Worm (Caenorhabditis elegans): Measurements from ENCODE around the gene nhr-79.

nhr-79 gene

DNA sequence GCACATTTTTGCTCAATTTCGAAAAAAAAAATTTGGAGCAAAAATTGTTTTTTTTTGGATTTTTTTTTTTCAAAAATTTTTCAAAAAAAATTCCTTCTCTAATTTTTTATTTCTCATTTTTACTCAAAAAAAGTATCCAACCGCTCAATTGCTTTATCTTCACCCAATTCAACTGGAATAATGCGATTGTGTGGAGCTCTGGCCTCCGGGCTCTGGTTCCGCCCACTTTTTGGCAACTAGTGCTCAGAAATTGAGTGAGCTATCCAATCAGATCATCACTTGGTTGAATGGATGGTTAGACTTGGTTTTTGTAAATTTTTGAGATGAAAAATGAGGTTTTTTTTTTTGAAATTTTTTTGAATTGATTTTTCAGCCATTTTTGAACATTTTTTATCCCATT lies 32.8 kb downstream of the nhr-79 start:
- TF ChIP-seq unc-62 (GFP tag; optimal IDR thresholded peaks at IDR 0.05 in 1 of 2), result no peak
- no peak for TF ChIP-seq unc-62 (tag; optimal IDR thresholded peaks at IDR 0.05)
- no peak for TF ChIP-seq cey-2 (tag; optimal IDR thresholded peaks at IDR 0.05; ENCODE audit: borderline replicate concordance, insufficient read depth)
- TF ChIP-seq dmd-6 (GFP tag; IDR thresholded peaks at IDR 0.05), result no peak
- TF ChIP-seq dpl-1 (GFP tag; optimal IDR thresholded peaks at IDR 0.05), result no peak
- TF ChIP-seq lin-39 (tag; optimal IDR thresholded peaks at IDR 0.05), result no peak
- no peak for TF ChIP-seq Y75B8A.6 (GFP tag; IDR thresholded peaks at IDR 0.05)
- TF ChIP-seq snpc-4 (tag; optimal IDR thresholded peaks at IDR 0.05), result no peak
- no peak for TF ChIP-seq aha-1 (tag)
- no peak for TF ChIP-seq lin-15B (tag; optimal IDR thresholded peaks at IDR 0.05)
- TF ChIP-seq arid-1 (GFP tag; conservative IDR thresholded peaks at IDR 0.05), result no peak
- no peak for TF ChIP-seq lsy-2 (tag; optimal IDR thresholded peaks at IDR 0.05)
- TF ChIP-seq duxl-1 (tag; optimal IDR thresholded peaks at IDR 0.05; ENCODE audit: poor library complexity), result no peak
- no peak for TF ChIP-seq ceh-32 (tag; optimal IDR thresholded peaks at IDR 0.05; ENCODE audit: poor library complexity)
- no peak for TF ChIP-seq T20F7.1 (GFP tag; optimal IDR thresholded peaks at IDR 0.05)
- TF ChIP-seq mdl-1 (tag; optimal IDR thresholded peaks at IDR 0.05), result no peak

- TF ChIP-seq lin-38 (GFP tag; IDR thresholded peaks at IDR 0.05) (peak; percentile 42; the same call in 1 of the 2 replicates), set-16 (GFP tag; IDR thresholded peaks at IDR 0.05) (0 out of 2 replicates have a peak, but pooled peaks have one; percentile 11), nhr-111 (GFP tag; optimal IDR thresholded peaks at IDR 0.05) (no peak), zfp-2 (tag; optimal IDR thresholded peaks at IDR 0.05) (no peak)
Observed at ce11 chrV:19177804-19178203, 33.9 kb downstream of the nhr-79 start.

DNA sequence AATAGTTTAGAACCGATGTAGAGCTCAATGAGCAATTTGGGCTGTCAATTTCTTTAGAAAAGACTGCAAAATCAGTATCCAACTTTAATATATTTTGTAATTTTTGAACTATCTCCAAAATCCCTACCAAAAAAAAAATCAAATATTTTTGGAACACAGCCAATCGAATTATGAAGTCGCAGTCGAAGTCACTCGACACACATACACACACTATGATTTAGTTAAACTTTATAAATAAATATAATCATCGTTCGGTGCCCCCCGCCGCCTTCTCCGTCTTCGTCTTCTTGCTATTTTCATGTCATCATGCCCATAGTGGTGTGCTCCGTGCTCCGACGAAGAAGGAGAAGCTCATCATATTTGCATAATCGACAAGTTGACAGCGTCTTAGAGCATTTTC lies 34.6 kb downstream of the nhr-79 start:
- TF ChIP-seq nhr-237 (tag; optimal IDR thresholded peaks at IDR 0.05) (no peak), lin-29 (GFP tag; IDR thresholded peaks at IDR 0.05) (no peak), lir-3 (tag; optimal IDR thresholded peaks at IDR 0.05) (no peak), dmd-9 (GFP tag; IDR thresholded peaks at IDR 0.05) (no peak), hif-1 (tag; optimal IDR thresholded peaks at IDR 0.05) (no peak), T26A8.4 (GFP tag; IDR thresholded peaks at IDR 0.05) (no peak)

- TF ChIP-seq fos-1 (tag; optimal IDR thresholded peaks at IDR 0.05) (no peak), unc-62 (GFP tag; optimal IDR thresholded peaks at IDR 0.05 in 1 of 2) (peak in 1 of 2 experiments; percentile 90), unc-62 (tag; optimal IDR thresholded peaks at IDR 0.05) (no peak)
Observed at ce11 chrV:19175714-19176113, 36.0 kb downstream of the nhr-79 start.

- TF ChIP-seq set-16 (GFP tag; IDR thresholded peaks at IDR 0.05) (0 out of 2 replicates have a peak, but pooled peaks have one; percentile 19), gei-8 (GFP tag; optimal IDR thresholded peaks at IDR 0.05) (no peak), nhr-28 (tag; optimal IDR thresholded peaks at IDR 0.05) (no peak)
Observed at ce11 chrV:19174626-19175025, 37.1 kb downstream of the nhr-79 start, which contains the start of gene hot-2. TSS of gene hot-2 (plus strand) at chrV:19174759.

- TF ChIP-seq dpl-1 (GFP tag; optimal IDR thresholded peaks at IDR 0.05) (no peak), dmd-6 (GFP tag; IDR thresholded peaks at IDR 0.05) (peak; percentile 95), tra-1 (GFP tag; IDR thresholded peaks at IDR 0.05) (peak; percentile 51; the same call in 1 of the 2 replicates), ama-1 (optimal IDR thresholded peaks at IDR 0.05) (no peak), Y105C5A.15 (GFP tag; IDR thresholded peaks at IDR 0.05) (no peak), lim-7 (GFP tag; IDR thresholded peaks at IDR 0.05) (no peak), nhr-111 (GFP tag; optimal IDR thresholded peaks at IDR 0.05) (no peak), mxl-3 (GFP tag; optimal IDR thresholded peaks at IDR 0.05) (no peak), Y75B8A.6 (GFP tag; IDR thresholded peaks at IDR 0.05) (no peak), lsy-2 (tag; optimal IDR thresholded peaks at IDR 0.05) (peak; percentile 9 to 68), nhr-11 (tag; optimal IDR thresholded peaks at IDR 0.05) (no peak), cey-2 (tag; optimal IDR thresholded peaks at IDR 0.05; ENCODE audit: borderline replicate concordance, insufficient read depth) (peak; percentile 71), R02D3.7 (tag; optimal IDR thresholded peaks at IDR 0.05) (no peak), hif-1 (tag; optimal IDR thresholded peaks at IDR 0.05) (peak in 1 of 2 experiments; percentile 46), ceh-44 (GFP tag; IDR thresholded peaks at IDR 0.05) (no peak), lin-15B (tag; optimal IDR thresholded peaks at IDR 0.05) (no peak), pha-4 (GFP tag; IDR thresholded peaks at IDR 0.05) (peak; percentile 64), pha-4 (tag; optimal IDR thresholded peaks at IDR 0.05) (peak; percentile 96), fkh-10 (GFP tag; optimal IDR thresholded peaks at IDR 0.05) (no peak), ztf-11 (tag; optimal IDR thresholded peaks at IDR 0.05) (no peak), mep-1 (tag; optimal IDR thresholded peaks at IDR 0.05) (peak; percentile 84)
Observed at ce11 chrV:19158664-19159063, 53.0 kb downstream of the nhr-79 start, which contains the start of gene Y39B6A.5. TSS of gene Y39B6A.5 (minus strand) at chrV:19158877.

All from whole organism, L4 larva.